Worm (Caenorhabditis elegans): Measurements from ENCODE around the gene F07C3.2.

DNA sequence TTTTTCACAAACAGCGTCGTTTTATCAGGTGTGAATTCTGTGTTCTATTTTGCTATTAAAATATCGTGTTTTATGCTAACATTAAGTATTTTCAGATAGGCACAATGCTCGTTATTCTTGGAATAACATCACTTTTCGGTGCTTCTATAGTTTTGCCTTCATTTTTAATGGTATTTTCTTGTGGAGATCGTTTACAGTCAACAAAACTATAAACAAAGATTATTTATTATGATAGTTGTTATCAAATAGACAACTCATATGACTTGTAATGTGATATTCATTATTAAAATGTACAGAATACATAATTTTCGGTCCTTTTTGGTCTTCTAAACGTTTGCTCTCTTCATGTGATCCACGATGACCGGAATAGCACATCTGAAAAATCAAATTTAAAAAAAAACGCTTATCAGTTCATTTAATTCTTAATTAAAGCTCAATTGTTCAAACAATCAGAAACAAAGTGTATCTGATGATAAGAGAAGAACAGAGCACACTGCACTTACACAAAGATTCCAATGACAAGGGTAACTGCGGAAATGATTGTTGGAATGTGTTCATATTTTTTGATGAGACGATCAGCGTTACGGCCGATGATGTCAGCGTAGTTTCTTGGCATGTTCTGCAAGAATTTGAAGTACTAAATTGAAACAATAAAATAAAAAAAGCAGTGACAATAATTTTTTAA lies 28.3 kb downstream of the F07C3.2 start, which contains the start of gene F07C3.9:
- TF ChIP-seq scrt-1 (GFP tag; IDR thresholded peaks at IDR 0.05) = no peak
- no peak for TF ChIP-seq aly-1 (tag; optimal IDR thresholded peaks at IDR 0.05)
- no peak for TF ChIP-seq pes-1 (GFP tag; IDR thresholded peaks at IDR 0.05)
